Worm (Caenorhabditis elegans) whole organism, L1 larva: Measurements from ENCODE around the gene kel-3.

Source experiments
- C04F5.9 ChIP-seq: sonication (generic microtip); optimal IDR thresholded peaks from 2 replicates; lab custom pipeline; 2016; ENCODE audit warnings: missing genetic modification characterization, missing compliant biosample characterization
- C34B4.2 ChIP-seq: sonication (generic microtip); optimal IDR thresholded peaks from 2 replicates; lab custom pipeline; 2017; ENCODE audit warnings: mild to moderate bottlenecking, missing genetic modification characterization, missing compliant biosample characterization
- Y116A8C.19 ChIP-seq: sonication (generic microtip); optimal IDR thresholded peaks from 2 replicates; lab custom pipeline; 2016; ENCODE audit warnings: missing compliant biosample characterization, missing genetic modification characterization, borderline replicate concordance
- alr-1 ChIP-seq: fragments of 200-800 bp; sonication (Bioruptor generic); optimal IDR thresholded peaks from 2 replicates; lab custom pipeline; 2018; ENCODE audit warnings: borderline replicate concordance, mild to moderate bottlenecking, missing genetic modification characterization, missing compliant biosample characterization
- ama-1 ChIP-seq: fragments of 150-350 bp; optimal IDR thresholded peaks from 2 replicates; lab custom pipeline; 2014
- blmp-1 ChIP-seq: fragments of 150-350 bp; optimal IDR thresholded peaks from 2 replicates; lab custom pipeline; 2014; ENCODE audit warnings: missing biosample characterization, missing genetic modification characterization
- ceh-8 ChIP-seq: fragments of 200-800 bp; sonication (Bioruptor generic); optimal IDR thresholded peaks from 2 replicates; lab custom pipeline; 2018; ENCODE audit warnings: mild to moderate bottlenecking, missing genetic modification characterization, moderate library complexity, missing compliant biosample characterization
- ceh-82 ChIP-seq, 3 experiments: fragments of 150-350 bp in 1 of 3; sonication (generic microtip) in 2 of 3; optimal IDR thresholded peaks; 2 replicates each; lab custom pipeline; 2014 to 2017; ENCODE audit warnings: missing biosample characterization in 3 of 3, missing genetic modification characterization in 3 of 3
- ceh-88 ChIP-seq: fragments of 200-800 bp; sonication (Bioruptor generic); IDR thresholded peaks from 2 replicates; pipeline ENCODE4 v1.3.6; 2022; ENCODE audit warnings: missing genetic modification characterization, missing compliant biosample characterization
- dpl-1 ChIP-seq, 3 experiments: fragments of 150-350 bp in 2 of 3; sonication (generic microtip) in 1 of 3; optimal IDR thresholded peaks; 2 replicates each; lab custom pipeline; 2014 to 2017; ENCODE audit warnings: missing biosample characterization in 3 of 3, missing genetic modification characterization in 3 of 3, missing genetic modification reagents in 3 of 3
- dsc-1 ChIP-seq: sonication (generic microtip); optimal IDR thresholded peaks from 2 replicates; lab custom pipeline; 2016; ENCODE audit warnings: mild to moderate bottlenecking, missing genetic modification characterization, missing compliant biosample characterization
- fkh-10 ChIP-seq: sonication (generic microtip); optimal IDR thresholded peaks from 2 replicates; lab custom pipeline; 2017; ENCODE audit warnings: missing biosample characterization, missing genetic modification reagents, missing genetic modification characterization
- fkh-4 ChIP-seq: sonication (generic microtip); optimal IDR thresholded peaks from 2 replicates; lab custom pipeline; 2016; ENCODE audit warnings: missing compliant biosample characterization, missing genetic modification characterization, borderline replicate concordance
- grh-1 ChIP-seq: fragments of 200-800 bp; sonication (Bioruptor generic); IDR thresholded peaks from 2 replicates; pipeline ENCODE4 v1.3.6; 2022; ENCODE audit warnings: missing genetic modification reagents, missing genetic modification characterization, missing compliant biosample characterization
- hlh-17 ChIP-seq: fragments of 200-800 bp; sonication (Bioruptor generic); optimal IDR thresholded peaks from 2 replicates; lab custom pipeline; 2018; ENCODE audit warnings: missing genetic modification characterization, mild to moderate bottlenecking, missing compliant biosample characterization, moderate library complexity, borderline replicate concordance
- hpl-2 ChIP-seq: fragments of 150-350 bp; optimal IDR thresholded peaks from 2 replicates; lab custom pipeline; 2014; ENCODE audit warnings: missing biosample characterization, missing genetic modification reagents, missing genetic modification characterization
- irx-1 ChIP-seq: sonication (generic microtip); optimal IDR thresholded peaks from 2 replicates; lab custom pipeline; 2016; ENCODE audit warnings: missing genetic modification characterization, missing compliant biosample characterization
- jun-1 ChIP-seq: fragments of 150-350 bp; optimal IDR thresholded peaks from 2 replicates; lab custom pipeline; 2014; ENCODE audit warnings: missing biosample characterization, missing genetic modification reagents, missing genetic modification characterization
- lin-14 ChIP-seq: fragments of 200-800 bp; sonication (Bioruptor generic); optimal IDR thresholded peaks from 2 replicates; lab custom pipeline; 2018; ENCODE audit warnings: mild to moderate bottlenecking, missing genetic modification characterization, moderate library complexity, missing compliant biosample characterization
- lin-35 ChIP-seq, 2 experiments: fragments of 150-350 bp; optimal IDR thresholded peaks; 2 replicates each; lab custom pipeline; 2014; ENCODE audit warnings: missing biosample characterization in 2 of 2, missing genetic modification characterization in 2 of 2, missing genetic modification reagents in 2 of 2
- lir-3 ChIP-seq: sonication (generic microtip); optimal IDR thresholded peaks from 2 replicates; lab custom pipeline; 2016; ENCODE audit warnings: mild to moderate bottlenecking, missing genetic modification characterization, moderate library complexity, missing compliant biosample characterization; ENCODE audit not compliant: poor library complexity
- lsy-2 ChIP-seq, 2 experiments: fragments of 150-350 bp; optimal IDR thresholded peaks; 2 replicates each; lab custom pipeline; 2014; ENCODE audit warnings: missing biosample characterization in 2 of 2, missing genetic modification characterization in 2 of 2
- mab-9 ChIP-seq: fragments of 200-800 bp; sonication (Bioruptor generic); IDR thresholded peaks from 2 replicates; pipeline ENCODE4 v1.3.6; 2022; ENCODE audit warnings: missing genetic modification reagents, missing genetic modification characterization, missing compliant biosample characterization
- mdl-1 ChIP-seq, 2 experiments: fragments of 150-350 bp; optimal IDR thresholded peaks; 2 replicates each; lab custom pipeline; 2014 to 2017; ENCODE audit warnings: missing biosample characterization in 2 of 2, missing genetic modification characterization in 2 of 2, inconsistent platforms in 1 of 2
- nhr-20 ChIP-seq: sonication (generic microtip); optimal IDR thresholded peaks from 2 replicates; lab custom pipeline; 2016; ENCODE audit warnings: mild to moderate bottlenecking, missing genetic modification characterization, missing compliant biosample characterization
- nhr-237 ChIP-seq: fragments of 150-350 bp; optimal IDR thresholded peaks from 2 replicates; lab custom pipeline; 2014; ENCODE audit warnings: missing biosample characterization, missing genetic modification characterization
- nhr-28 ChIP-seq: fragments of 150-350 bp; optimal IDR thresholded peaks from 2 replicates; lab custom pipeline; 2014; ENCODE audit warnings: missing biosample characterization, missing genetic modification characterization
- nhr-84 ChIP-seq: sonication (generic microtip); optimal IDR thresholded peaks from 2 replicates; lab custom pipeline; 2017; ENCODE audit warnings: missing biosample characterization, missing genetic modification characterization
- nhr-85 ChIP-seq: sonication (generic microtip); peaks from one replicate; lab custom pipeline; 2016; ENCODE audit warnings: missing genetic modification characterization, inconsistent platforms, missing compliant biosample characterization
- pag-3 ChIP-seq: sonication (generic microtip); optimal IDR thresholded peaks from 2 replicates; lab custom pipeline; 2017; ENCODE audit warnings: missing genetic modification characterization, mild to moderate bottlenecking, missing compliant biosample characterization, antibody characterized with exemption, borderline replicate concordance; ENCODE audit not compliant: insufficient read depth
- pax-3 ChIP-seq: fragments of 200-800 bp; sonication (Bioruptor generic); optimal IDR thresholded peaks from 2 replicates; lab custom pipeline; 2018; ENCODE audit warnings: mild to moderate bottlenecking, missing genetic modification characterization, moderate library complexity, missing compliant biosample characterization
- skn-1 ChIP-seq: fragments of 150-350 bp; optimal IDR thresholded peaks from 2 replicates; lab custom pipeline; 2014; ENCODE audit warnings: missing biosample characterization, missing genetic modification characterization
- snpc-4 ChIP-seq: fragments of 150-350 bp; optimal IDR thresholded peaks from 2 replicates; lab custom pipeline; 2014; ENCODE audit warnings: missing biosample characterization, missing genetic modification characterization
- snu-23 ChIP-seq: sonication (generic microtip); optimal IDR thresholded peaks from 2 replicates; lab custom pipeline; 2016; ENCODE audit warnings: missing genetic modification characterization, missing compliant biosample characterization
- sup-37 ChIP-seq: fragments of 200-800 bp; sonication (Bioruptor generic); optimal IDR thresholded peaks from 2 replicates; lab custom pipeline; 2018; ENCODE audit warnings: mild to moderate bottlenecking, missing genetic modification characterization, missing compliant biosample characterization
- unc-62 ChIP-seq: fragments of 150-350 bp; optimal IDR thresholded peaks from 2 replicates; lab custom pipeline; 2014; ENCODE audit warnings: missing biosample characterization, missing genetic modification reagents, missing genetic modification characterization
- unc-86 ChIP-seq: sonication (generic microtip); optimal IDR thresholded peaks from 2 replicates; lab custom pipeline; 2016; ENCODE audit warnings: missing genetic modification characterization, missing compliant biosample characterization
- unc-98 ChIP-seq: fragments of 200-800 bp; sonication (Bioruptor generic); IDR thresholded peaks from 2 replicates; pipeline ENCODE4 v1.3.6; 2022; ENCODE audit warnings: missing genetic modification characterization, missing compliant biosample characterization
- xbp-1 ChIP-seq: sonication (generic microtip); optimal IDR thresholded peaks from 2 replicates; lab custom pipeline; 2016; ENCODE audit warnings: missing genetic modification characterization, missing compliant biosample characterization
- zag-1 ChIP-seq: fragments of 150-350 bp; optimal IDR thresholded peaks from 2 replicates; lab custom pipeline; 2014; ENCODE audit warnings: missing biosample characterization, missing genetic modification characterization

The kel-3 gene

ce11 chrIII:13464493-13465362 lies at the start of gene kel-3 (continued):
- no peak for TF ChIP-seq pag-3
- peak in 1 of 2 experiments; percentile 68 for TF ChIP-seq mdl-1 (tag; optimal IDR thresholded peaks at IDR 0.05; lab: Kevin White, UChicago)
- TF ChIP-seq fkh-4 (tag; lab: Kevin White, UChicago), result peak; percentile 14
- TF ChIP-seq skn-1 (tag; lab: Kevin White, UChicago), result peak; percentile 26
- peak in 1 of 3 experiments; percentile 39 for TF ChIP-seq ceh-82 (tag; optimal IDR thresholded peaks at IDR 0.05; lab: Kevin White, UChicago)
- peak; percentile 36 for TF ChIP-seq sup-37 (GFP tag; lab: Kevin White, UChicago)
- no peak for TF ChIP-seq nhr-237 (tag; lab: Kevin White, UChicago)
- TF ChIP-seq snu-23 (GFP tag; lab: Kevin White, UChicago), result peak; percentile 75
- TF ChIP-seq mab-9 (GFP tag; lab: Robert Waterston, UW), result 0 out of 2 replicates have a peak, but pooled peaks have one; percentile 23
- TF ChIP-seq Y116A8C.19, result no peak
- no peak for TF ChIP-seq fkh-10 (GFP tag; lab: Kevin White, UChicago)
- peak; percentile 76 for TF ChIP-seq pax-3 (tag; lab: Kevin White, UChicago)
- peak; percentile 36 to 68 (median 42) for TF ChIP-seq dpl-1 (GFP tag; optimal IDR thresholded peaks at IDR 0.05; lab: Kevin White, UChicago)
- peak; percentile 91 for TF ChIP-seq lin-14 (GFP tag; lab: Kevin White, UChicago)
- TF ChIP-seq lsy-2 (tag; optimal IDR thresholded peaks at IDR 0.05; lab: Kevin White, UChicago), result peak; percentile 78 to 89
- peak; percentile 56 for TF ChIP-seq nhr-84 (tag; lab: Kevin White, UChicago)
- TF ChIP-seq irx-1, result no peak
- TF ChIP-seq zag-1 (tag; lab: Kevin White, UChicago), result no peak
- no peak for TF ChIP-seq nhr-28
- peak; percentile 35 for TF ChIP-seq dsc-1 (tag; lab: Kevin White, UChicago)
- TF ChIP-seq xbp-1 (tag; lab: Kevin White, UChicago), result peak; percentile 31
- TF ChIP-seq unc-86, result peak; percentile 16
- no peak for TF ChIP-seq C04F5.9
- peak; percentile 71 for TF ChIP-seq ceh-88 (GFP tag; lab: Robert Waterston, UW)
- TF ChIP-seq hlh-17, result peak; percentile 4
- TF ChIP-seq hpl-2 (GFP tag; lab: Kevin White, UChicago), result peak; percentile 78
- TF ChIP-seq lir-3, result peak; percentile 53
- TF ChIP-seq blmp-1 (tag; lab: Kevin White, UChicago), result peak; percentile 79
- TF ChIP-seq lin-35 (GFP tag; optimal IDR thresholded peaks at IDR 0.05; lab: Kevin White, UChicago), result peak; percentile 17 to 66
- peak; percentile 82 for TF ChIP-seq nhr-85
- peak; percentile 68 for TF ChIP-seq jun-1 (tag; lab: Kevin White, UChicago)
- TF ChIP-seq alr-1 (tag; lab: Kevin White, UChicago), result no peak
- TF ChIP-seq ama-1 (lab: Kevin White, UChicago), result peak; percentile 98

ce11 chrIII:13418975-13419374 lies 45.6 kb upstream of the kel-3 start:
- TF ChIP-seq nhr-20 (tag; lab: Kevin White, UChicago) (no peak), hlh-17 (no peak), unc-98 (GFP tag; lab: Robert Waterston, UW) (no peak), snpc-4 (tag; lab: Kevin White, UChicago) (no peak), grh-1 (GFP tag; lab: Robert Waterston, UW) (no peak), lir-3 (no peak), ceh-8 (GFP tag; lab: Kevin White, UChicago) (no peak), unc-62 (GFP tag; lab: Kevin White, UChicago) (no peak), C34B4.2 (tag; lab: Kevin White, UChicago) (no peak)
- TF ChIP-seq, all 84 proteins: peak for 0
